Worm (Caenorhabditis elegans) whole organism, young adult: ENCODE data around the gene F18E3.11.

ENCODE experiments used
- F23B12.7 ChIP-seq: sonication (generic microtip); optimal IDR thresholded peaks from 2 replicates; lab custom pipeline; 2017; ENCODE audit warnings: missing genetic modification characterization, mild to moderate bottlenecking, missing compliant biosample characterization, antibody characterized with exemption, moderate library complexity; ENCODE audit not compliant: insufficient read depth
- F37B4.10 ChIP-seq: fragments of 200-800 bp; sonication (Bioruptor generic); IDR thresholded peaks from 2 replicates; pipeline ENCODE4 v1.3.6; 2022; ENCODE audit warnings: missing genetic modification characterization, missing compliant biosample characterization
- F57A8.1 ChIP-seq: fragments of 200-800 bp; sonication (Bioruptor generic); optimal IDR thresholded peaks from 2 replicates; lab custom pipeline; 2018; ENCODE audit warnings: mild to moderate bottlenecking, missing genetic modification characterization, moderate library complexity, missing compliant biosample characterization
- Y53G8AR.9 ChIP-seq: fragments of 200-800 bp; sonication (Bioruptor generic); conservative IDR thresholded peaks from 2 replicates; pipeline ENCODE4 v1.3.6; 2022; ENCODE audit warnings: missing genetic modification reagents, missing genetic modification characterization, missing compliant biosample characterization
- Y95B8A.8 ChIP-seq: fragments of 200-800 bp; sonication (Bioruptor generic); IDR thresholded peaks from 2 replicates; pipeline ENCODE4 v1.3.6; 2022; ENCODE audit warnings: missing genetic modification reagents, missing genetic modification characterization, missing compliant biosample characterization
- akir-1 ChIP-seq: fragments of 200-800 bp; sonication (Bioruptor generic); optimal IDR thresholded peaks from 2 replicates; lab custom pipeline; 2018; ENCODE audit warnings: mild to moderate bottlenecking, missing genetic modification characterization, moderate library complexity, missing compliant biosample characterization
- ama-1 ChIP-seq, 3 experiments: fragments of 150-350 bp in 1 of 3; sonication (generic microtip) in 2 of 3; optimal IDR thresholded peaks; 2 replicates each; lab custom pipeline; 2014 to 2018; ENCODE audit warnings: missing biosample characterization in 2 of 3, missing genetic modification characterization in 2 of 3, missing genetic modification reagents in 2 of 3
- aptf-3 ChIP-seq: fragments of 200-800 bp; sonication (Bioruptor generic); IDR thresholded peaks from 2 replicates; pipeline ENCODE4 v1.3.6; 2022; ENCODE audit warnings: missing genetic modification characterization, missing compliant biosample characterization
- atf-7 ChIP-seq: sonication (generic microtip); optimal IDR thresholded peaks from 2 replicates; lab custom pipeline; 2017; ENCODE audit warnings: mild to moderate bottlenecking, missing genetic modification characterization, missing compliant biosample characterization
- athp-1 ChIP-seq: sonication (generic microtip); optimal IDR thresholded peaks from 2 replicates; lab custom pipeline; 2017; ENCODE audit warnings: mild to moderate bottlenecking, missing genetic modification characterization, missing compliant biosample characterization
- bed-1 ChIP-seq: fragments of 200-800 bp; sonication (Bioruptor generic); IDR thresholded peaks from 2 replicates; pipeline ENCODE4 v1.3.6; 2022; ENCODE audit warnings: missing genetic modification reagents, missing genetic modification characterization, missing compliant biosample characterization
- ceh-100 ChIP-seq: fragments of 200-800 bp; sonication (Bioruptor generic); IDR thresholded peaks from 2 replicates; pipeline ENCODE4 v1.3.6; 2022; ENCODE audit warnings: missing genetic modification reagents, missing genetic modification characterization, missing compliant biosample characterization
- dox-1 ChIP-seq: fragments of 200-800 bp; sonication (Bioruptor generic); IDR thresholded peaks from 2 replicates; pipeline ENCODE4 v1.3.6; 2022; ENCODE audit warnings: missing genetic modification reagents, missing genetic modification characterization, missing compliant biosample characterization
- dpff-1 ChIP-seq: sonication (generic microtip); optimal IDR thresholded peaks from 2 replicates; lab custom pipeline; 2017; ENCODE audit warnings: mild to moderate bottlenecking, missing genetic modification characterization, missing compliant biosample characterization
- egl-18 ChIP-seq: fragments of 200-800 bp; sonication (Bioruptor generic); IDR thresholded peaks from 2 replicates; pipeline ENCODE4 v1.3.6; 2022; ENCODE audit warnings: missing genetic modification reagents, missing genetic modification characterization, missing compliant biosample characterization
- egl-44 ChIP-seq: fragments of 200-800 bp; sonication (Bioruptor generic); IDR thresholded peaks from 2 replicates; pipeline ENCODE4 v1.3.6; 2022; ENCODE audit warnings: missing genetic modification reagents, missing genetic modification characterization, missing compliant biosample characterization
- hlh-26 ChIP-seq: fragments of 200-800 bp; sonication (Bioruptor generic); conservative IDR thresholded peaks from 2 replicates; pipeline ENCODE4 v1.3.6; 2022; ENCODE audit warnings: missing genetic modification reagents, missing genetic modification characterization, missing compliant biosample characterization
- hmg-1.2 ChIP-seq: fragments of 200-800 bp; sonication (Bioruptor generic); IDR thresholded peaks from 2 replicates; pipeline ENCODE4 v1.3.6; 2022; ENCODE audit warnings: missing genetic modification reagents, missing genetic modification characterization, missing compliant biosample characterization
- hmg-20 ChIP-seq: fragments of 200-800 bp; sonication (Bioruptor generic); IDR thresholded peaks from 2 replicates; pipeline ENCODE4 v1.3.6; 2022; ENCODE audit warnings: missing genetic modification reagents, missing genetic modification characterization, missing compliant biosample characterization
- let-607 ChIP-seq, 2 experiments: fragments of 200-800 bp in 1 of 2; sonication (Bioruptor generic) in 1 of 2; sonication (generic microtip) in 1 of 2; optimal IDR thresholded peaks; 2 replicates each; lab custom pipeline; 2016 to 2018; ENCODE audit warnings: mild to moderate bottlenecking in 2 of 2, missing compliant biosample characterization in 2 of 2, missing genetic modification characterization in 2 of 2, moderate library complexity in 2 of 2, missing genotype in 1 of 2
- lir-1 ChIP-seq: fragments of 200-800 bp; sonication (Bioruptor generic); conservative IDR thresholded peaks from 2 replicates; pipeline ENCODE4 v1.3.6; 2022; ENCODE audit warnings: missing genetic modification reagents, missing genetic modification characterization, missing compliant biosample characterization
- lsy-27 ChIP-seq: sonication (generic microtip); optimal IDR thresholded peaks from 2 replicates; lab custom pipeline; 2017; ENCODE audit warnings: missing genetic modification characterization, mild to moderate bottlenecking, missing compliant biosample characterization, antibody characterized with exemption, missing genotype, borderline replicate concordance; ENCODE audit not compliant: insufficient read depth
- madf-6 ChIP-seq: fragments of 200-800 bp; sonication (Bioruptor generic); IDR thresholded peaks from 2 replicates; pipeline ENCODE4 v1.3.6; 2022; ENCODE audit warnings: missing genetic modification reagents, missing genetic modification characterization, missing compliant biosample characterization
- mes-4 ChIP-seq: sonication (generic microtip); optimal IDR thresholded peaks from 2 replicates; lab custom pipeline; 2016; ENCODE audit warnings: missing genotype, missing genetic modification characterization, missing compliant biosample characterization
- mxl-1 ChIP-seq: sonication (generic microtip); optimal IDR thresholded peaks from 2 replicates; lab custom pipeline; 2016; ENCODE audit warnings: missing genetic modification characterization, missing compliant biosample characterization
- nfya-1 ChIP-seq: sonication (generic microtip); optimal IDR thresholded peaks from 2 replicates; lab custom pipeline; 2017; ENCODE audit warnings: antibody characterized with exemption, missing compliant biosample characterization, missing genetic modification characterization, borderline replicate concordance; ENCODE audit not compliant: insufficient read depth
- nfya-2 ChIP-seq: fragments of 200-800 bp; sonication (Bioruptor generic); IDR thresholded peaks from 2 replicates; pipeline ENCODE4 v1.3.6; 2022; ENCODE audit warnings: missing genetic modification reagents, missing genetic modification characterization, missing compliant biosample characterization
- nhr-27 ChIP-seq: fragments of 200-800 bp; sonication (Bioruptor generic); optimal IDR thresholded peaks from 2 replicates; lab custom pipeline; 2018; ENCODE audit warnings: mild to moderate bottlenecking, missing genetic modification characterization, moderate library complexity, missing compliant biosample characterization
- nhr-80 ChIP-seq: sonication (generic microtip); optimal IDR thresholded peaks from 2 replicates; lab custom pipeline; 2016; ENCODE audit warnings: missing genetic modification characterization, missing compliant biosample characterization
- rec-8 ChIP-seq, 2 experiments: sonication (generic microtip); optimal IDR thresholded peaks; 2 replicates each; lab custom pipeline; 2016; ENCODE audit warnings: mild to moderate bottlenecking in 2 of 2, missing genetic modification characterization in 2 of 2, missing genetic modification reagents in 2 of 2, missing genotype in 2 of 2, missing biosample characterization in 1 of 2, missing compliant biosample characterization in 1 of 2, moderate library complexity in 1 of 2
- sdz-38 ChIP-seq: sonication (generic microtip); optimal IDR thresholded peaks from 2 replicates; lab custom pipeline; 2016; ENCODE audit warnings: missing genotype, missing genetic modification characterization, missing compliant biosample characterization
- sea-2 ChIP-seq: fragments of 200-800 bp; sonication (Bioruptor generic); IDR thresholded peaks from 2 replicates; pipeline ENCODE4 v1.3.6; 2022; ENCODE audit warnings: missing genetic modification characterization, missing compliant biosample characterization
- snpc-1.1 ChIP-seq: sonication (generic microtip); optimal IDR thresholded peaks from 2 replicates; lab custom pipeline; 2017; ENCODE audit warnings: missing genetic modification characterization, mild to moderate bottlenecking, missing compliant biosample characterization, antibody characterized with exemption, moderate library complexity, missing genotype, missing genetic modification reagents; ENCODE audit not compliant: insufficient read depth
- tbx-9 ChIP-seq: sonication (generic microtip); optimal IDR thresholded peaks from 2 replicates; lab custom pipeline; 2016; ENCODE audit warnings: borderline replicate concordance, missing genetic modification characterization, inconsistent platforms, missing compliant biosample characterization
- tlf-1 ChIP-seq: fragments of 200-800 bp; sonication (Bioruptor generic); optimal IDR thresholded peaks from 2 replicates; lab custom pipeline; 2018; ENCODE audit warnings: mild to moderate bottlenecking, missing genetic modification characterization, missing compliant biosample characterization
- unc-130 ChIP-seq: sonication (generic microtip); optimal IDR thresholded peaks from 2 replicates; lab custom pipeline; 2016; ENCODE audit warnings: missing genetic modification reagents, missing genetic modification characterization, missing compliant biosample characterization
- unc-62 ChIP-seq: fragments of 150-350 bp; optimal IDR thresholded peaks from 2 replicates; lab custom pipeline; 2014; ENCODE audit warnings: missing biosample characterization, missing genetic modification reagents, missing genetic modification characterization
- xnd-1 ChIP-seq: sonication (generic microtip); optimal IDR thresholded peaks from 2 replicates; lab custom pipeline; 2016; ENCODE audit warnings: missing genotype, missing genetic modification reagents, missing genetic modification characterization, missing compliant biosample characterization
- ztf-18 ChIP-seq: sonication (generic microtip); optimal IDR thresholded peaks from 2 replicates; lab custom pipeline; 2016; ENCODE audit warnings: missing genotype, mild to moderate bottlenecking, missing genetic modification characterization, missing compliant biosample characterization
- ztf-25 ChIP-seq: fragments of 200-800 bp; sonication (Bioruptor generic); IDR thresholded peaks from 2 replicates; pipeline ENCODE4 v1.3.6; 2022; ENCODE audit warnings: missing genetic modification reagents, missing genetic modification characterization, missing compliant biosample characterization
- ztf-3 ChIP-seq: fragments of 200-800 bp; sonication (Bioruptor generic); optimal IDR thresholded peaks from 2 replicates; lab custom pipeline; 2018; ENCODE audit warnings: mild to moderate bottlenecking, missing genetic modification characterization, missing compliant biosample characterization

The F18E3.11 gene

DNA sequence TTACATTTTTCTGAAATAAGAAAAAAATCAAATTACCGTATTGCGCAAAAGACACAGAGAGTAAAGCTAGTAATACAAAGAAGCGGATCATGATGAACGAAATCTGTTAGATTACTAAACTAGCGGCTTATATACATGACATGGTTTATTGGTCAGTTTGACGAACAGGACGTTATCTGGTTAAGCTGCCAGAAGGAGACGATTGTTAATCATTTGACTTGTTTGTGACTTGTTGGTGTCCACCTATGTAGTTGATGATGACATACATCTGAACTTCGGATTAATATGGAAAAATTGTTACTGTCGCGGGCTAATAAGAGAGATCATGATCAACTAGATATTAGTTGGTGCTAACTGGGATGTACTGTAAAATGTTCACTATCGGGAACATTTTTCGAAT is 13.2 kb upstream of the F18E3.11 start, which contains the start of gene cnc-9:
cnc-9 (minus strand) TSS at position 101 of the 400 bp plus-strand sequence.
- no peak for TF ChIP-seq Y95B8A.8
- TF ChIP-seq, all 124 proteins: peak for 0

DNA sequence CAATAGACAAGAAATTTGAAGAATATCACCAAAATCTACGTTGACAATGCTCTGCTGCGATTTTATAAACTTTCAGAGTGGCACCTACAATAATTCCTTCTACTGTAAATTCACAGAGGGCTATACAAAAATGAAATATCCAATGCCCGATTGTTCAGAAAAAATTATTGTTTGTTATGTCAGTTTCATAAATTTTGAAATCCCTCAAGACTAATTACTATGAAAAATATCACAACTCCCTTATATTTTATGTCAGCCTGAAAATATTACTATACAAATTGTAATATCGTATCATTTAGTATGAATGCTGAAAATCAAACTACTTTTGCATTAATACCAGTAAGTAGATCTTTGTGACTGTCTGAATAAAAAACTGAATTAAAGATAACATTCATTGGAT is 12.7 kb upstream of the F18E3.11 start, which contains the start of gene srx-60:
srx-60 (plus strand) TSS at position 301 of the 400 bp plus-strand sequence.
- TF ChIP-seq sdz-38 (no peak), F37B4.10 (GFP tag; lab: Robert Waterston, UW) (no peak), mxl-1 (tag; lab: Kevin White, UChicago) (no peak), unc-130 (GFP tag; lab: Kevin White, UChicago) (no peak), bed-1 (GFP tag; lab: Robert Waterston, UW) (no peak), F23B12.7 (tag; lab: Kevin White, UChicago) (no peak), nfya-2 (GFP tag; lab: Robert Waterston, UW) (no peak), nhr-27 (tag; lab: Kevin White, UChicago) (no peak), ztf-25 (GFP tag; lab: Robert Waterston, UW) (no peak), aptf-3 (GFP tag; lab: Robert Waterston, UW) (no peak), athp-1 (tag; lab: Kevin White, UChicago) (no peak), tbx-9 (no peak), madf-6 (GFP tag; lab: Robert Waterston, UW) (no peak), sea-2 (GFP tag; lab: Robert Waterston, UW) (no peak), unc-62 (GFP tag; lab: Kevin White, UChicago) (no peak), mes-4 (no peak), hlh-26 (no peak), nhr-80 (tag; lab: Kevin White, UChicago) (no peak), ztf-3 (GFP tag; lab: Kevin White, UChicago) (no peak)

DNA sequence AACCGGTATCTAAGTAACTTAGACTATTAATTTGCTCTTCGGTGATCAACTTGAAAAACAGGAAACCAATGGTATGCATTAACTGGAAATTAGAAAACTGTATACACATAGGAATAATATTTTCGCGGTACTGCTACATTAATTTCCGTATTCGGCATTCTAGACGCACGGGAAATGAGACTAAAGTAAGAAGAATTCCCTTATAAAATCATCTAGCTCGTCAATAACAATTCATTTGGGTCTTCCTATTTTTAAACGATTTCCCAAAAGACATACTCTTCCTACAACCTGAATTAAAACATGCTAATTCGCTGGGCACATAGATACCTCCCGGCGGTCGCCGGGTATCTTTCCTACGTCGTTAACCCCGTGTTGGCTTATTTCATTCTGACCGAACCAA is 10.9 kb upstream of the F18E3.11 start, which contains the start of gene srj-13:
srj-13 (plus strand) TSS at position 301 of the 400 bp plus-strand sequence.
- TF ChIP-seq let-607 (tag; optimal IDR thresholded peaks at IDR 0.05; lab: Kevin White, UChicago) (no peak), egl-18 (GFP tag; lab: Robert Waterston, UW) (no peak), ztf-18 (no peak), ceh-100 (no peak), F57A8.1 (GFP tag; lab: Kevin White, UChicago) (no peak), snpc-1.1 (no peak), ama-1 (optimal IDR thresholded peaks at IDR 0.05; lab: Kevin White, UChicago) (no peak), ama-1 (GFP tag; optimal IDR thresholded peaks at IDR 0.05; lab: Kevin White, UChicago) (no peak), lsy-27 (tag; lab: Kevin White, UChicago) (no peak), rec-8 (tag; optimal IDR thresholded peaks at IDR 0.05; lab: Kevin White, UChicago) (no peak), egl-44 (no peak), hmg-20 (GFP tag; lab: Robert Waterston, UW) (no peak)

DNA sequence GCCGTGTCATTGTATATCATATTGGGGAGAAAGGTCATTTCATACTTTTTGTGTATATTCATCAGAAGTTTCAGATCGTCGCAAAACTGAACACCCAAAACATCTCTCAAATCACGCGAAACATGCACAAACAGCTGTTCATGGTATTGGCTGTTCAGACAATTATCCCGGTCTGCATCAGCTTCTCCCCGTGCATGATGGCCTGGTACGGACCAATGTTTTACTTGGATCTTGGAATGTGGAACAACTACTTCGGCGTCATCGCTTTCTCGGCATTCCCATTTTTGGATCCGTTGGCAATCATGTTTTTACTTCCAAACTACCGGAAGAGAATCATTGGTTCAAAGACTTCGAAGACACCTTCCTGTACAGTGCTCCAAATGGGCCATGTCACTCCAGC is 9.8 kb upstream of the F18E3.11 start:
- TF ChIP-seq akir-1 = no peak
- TF ChIP-seq atf-7 (tag; lab: Kevin White, UChicago) = no peak
- no peak for TF ChIP-seq nhr-80 (tag; lab: Kevin White, UChicago)
- no peak for TF ChIP-seq Y53G8AR.9 (GFP tag; lab: Robert Waterston, UW)
- TF ChIP-seq dpff-1 (tag; lab: Kevin White, UChicago) = no peak
- TF ChIP-seq hmg-1.2 = no peak
- TF ChIP-seq snpc-1.1 = no peak
- TF ChIP-seq tlf-1 (GFP tag; lab: Kevin White, UChicago) = no peak
- TF ChIP-seq xnd-1 (tag; lab: Kevin White, UChicago) = no peak
- TF ChIP-seq lir-1 = no peak
- TF ChIP-seq nhr-27 (tag; lab: Kevin White, UChicago) = no peak
- no peak for TF ChIP-seq nfya-1
- TF ChIP-seq dox-1 (GFP tag; lab: Robert Waterston, UW) = no peak
- no peak for TF ChIP-seq F37B4.10 (GFP tag; lab: Robert Waterston, UW)
- TF ChIP-seq F57A8.1 (GFP tag; lab: Kevin White, UChicago) = no peak
